2 fruit fly cellular contexts compared by ENCODE assay signal in genomic region chr3L:9764307-9764706, dm6.
TF ChIP-seq lines count a peak whose summit lies in the region.

No protein-coding gene starts in this region.

TF ChIP-seq in whole organism, embryonic, 481 proteins besides CTCF, POLR2A, EP300 and RAD21 (continued from another document):
- TF ChIP-seq sens (GFP tag; lab: Kevin White, UChicago) (peak; percentile 21), row (GFP tag; IDR thresholded peaks at IDR 0.05; lab: Robert Waterston, UW) (no peak; the same call in 2 of the 3 replicates), CG2678 (tag; optimal IDR thresholded peaks at IDR 0.05; lab: Kevin White, UChicago) (peak; percentile 21), sim (GFP tag; IDR thresholded peaks at IDR 0.05; lab: Robert Waterston, UW) (no peak), nerfin-1 (tag; optimal IDR thresholded peaks at IDR 0.05; lab: Kevin White, UChicago) (no peak)

TF ChIP-seq in whole organism, prepupa, 60 proteins besides CTCF, POLR2A, EP300 and RAD21 (continued from another document):
- TF ChIP-seq Met (GFP tag; optimal IDR thresholded peaks at IDR 0.05; lab: Kevin White, UChicago) = peak; percentile 38
- TF ChIP-seq topi (GFP tag; optimal IDR thresholded peaks at IDR 0.05; lab: Kevin White, UChicago) = peak; percentile 13
- TF ChIP-seq CG6854 (GFP tag; optimal IDR thresholded peaks at IDR 0.05; lab: Kevin White, UChicago) = no peak
- TF ChIP-seq CG10631 (GFP tag; optimal IDR thresholded peaks at IDR 0.05; lab: Kevin White, UChicago) = peak; percentile 28
- TF ChIP-seq salr (GFP tag; optimal IDR thresholded peaks at IDR 0.05; lab: Kevin White, UChicago) = peak in 1 of 2 experiments; percentile 27
TF ChIP-seq in whole organism, prepupa: peak in this region for 19.
